Comparison of ENCODE assay signal across 1 fruit fly cellular context in genomic region chr3L:14665802-14666351, dm6.
TF ChIP-seq lines count a peak whose summit lies in the region.

No protein-coding gene starts in this region.

TF ChIP-seq in whole organism, embryonic, 481 proteins besides CTCF, POLR2A, EP300 and RAD21 (continued from another document and continues in another):
- TF ChIP-seq tgo (GFP tag; IDR thresholded peaks at IDR 0.05; lab: Robert Waterston, UW) (peak; percentile 85), CG2875 (GFP tag; optimal IDR thresholded peaks at IDR 0.05; lab: Kevin White, UChicago) (peak; percentile 83), ro (GFP tag; IDR thresholded peaks at IDR 0.05; lab: Robert Waterston, UW) (peak; percentile 48; the same call in 1 of the 2 replicates), CG16779 (GFP tag; IDR thresholded peaks at IDR 0.05; lab: Robert Waterston, UW) (0 out of 2 replicates have a peak, but pooled peaks have one; percentile 9), fru (optimal IDR thresholded peaks at IDR 0.05; lab: Kevin White, UChicago) (no peak), CG8359 (GFP tag; optimal IDR thresholded peaks at IDR 0.05; lab: Kevin White, UChicago; ENCODE audit: borderline replicate concordance) (peak; percentile 79), CG3995 (GFP tag; optimal IDR thresholded peaks at IDR 0.05; lab: Kevin White, UChicago) (peak; percentile 5), sisA (GFP tag; IDR thresholded peaks at IDR 0.05; lab: Robert Waterston, UW) (peak; percentile 82), Elba2 (GFP tag; optimal IDR thresholded peaks at IDR 0.05; lab: Kevin White, UChicago) (peak; percentile 23), pum (GFP tag; optimal IDR thresholded peaks at IDR 0.05; lab: Kevin White, UChicago) (peak; percentile 89), Dll (GFP tag; IDR thresholded peaks at IDR 0.05; lab: Robert Waterston, UW; ENCODE audit: partially characterized antibody) (no peak), CG7745 (tag; optimal IDR thresholded peaks at IDR 0.05; lab: Kevin White, UChicago) (peak; percentile 26), sna (GFP tag; IDR thresholded peaks at IDR 0.05; lab: Robert Waterston, UW; ENCODE audit: partially characterized antibody) (no peak), CG14710 (tag; optimal IDR thresholded peaks at IDR 0.05; lab: Kevin White, UChicago) (peak; percentile 89), CG1024 (GFP tag; IDR thresholded peaks at IDR 0.05; lab: Robert Waterston, UW) (peak; percentile 66), Xrp1 (GFP tag; IDR thresholded peaks at IDR 0.05; lab: Robert Waterston, UW) (peak; percentile 95), Hr51 (GFP tag; optimal IDR thresholded peaks at IDR 0.05; lab: Kevin White, UChicago) (peak; percentile 74 to 90), HLH3B (GFP tag; IDR thresholded peaks at IDR 0.05; lab: Robert Waterston, UW) (peak; percentile 89), Atf-2 (GFP tag; optimal IDR thresholded peaks at IDR 0.05; lab: Kevin White, UChicago) (peak; percentile 86), run (tag; optimal IDR thresholded peaks at IDR 0.05; lab: Kevin White, UChicago) (peak; percentile 84), Lim3 (GFP tag; IDR thresholded peaks at IDR 0.05; lab: Robert Waterston, UW) (no peak), CG10274 (GFP tag; optimal IDR thresholded peaks at IDR 0.05; lab: Kevin White, UChicago) (peak; percentile 70), CG15514 (GFP tag; optimal IDR thresholded peaks at IDR 0.05; lab: Kevin White, UChicago) (peak; percentile 77), D (optimal IDR thresholded peaks at IDR 0.05; lab: Kevin White, UChicago) (no peak), D (GFP tag; optimal IDR thresholded peaks at IDR 0.05; lab: Kevin White, UChicago) (peak; percentile 89), CG11085 (GFP tag; IDR thresholded peaks at IDR 0.05; lab: Robert Waterston, UW) (peak; percentile 58), Ravus (GFP tag; IDR thresholded peaks at IDR 0.05; lab: Robert Waterston, UW) (peak; percentile 35), CG7372 (GFP tag; IDR thresholded peaks at IDR 0.05; lab: Robert Waterston, UW) (peak; percentile 72), scrt (GFP tag; optimal IDR thresholded peaks at IDR 0.05; lab: Kevin White, UChicago) (peak; percentile 76), h (optimal IDR thresholded peaks at IDR 0.05; lab: Kevin White, UChicago) (no peak), kah (GFP tag; optimal IDR thresholded peaks at IDR 0.05; lab: Kevin White, UChicago) (peak; percentile 81), cato (GFP tag; optimal IDR thresholded peaks at IDR 0.05; lab: Kevin White, UChicago; ENCODE audit: borderline replicate concordance) (peak; percentile 78), hbn (GFP tag; IDR thresholded peaks at IDR 0.05; lab: Robert Waterston, UW; ENCODE audit: partially characterized antibody) (no peak), CG14860 (GFP tag; IDR thresholded peaks at IDR 0.05; lab: Robert Waterston, UW; ENCODE audit: partially characterized antibody) (no peak), CG30403 (GFP tag; optimal IDR thresholded peaks at IDR 0.05; lab: Kevin White, UChicago) (peak; percentile 87), kni (GFP tag; optimal IDR thresholded peaks at IDR 0.05; lab: Kevin White, UChicago) (peak; percentile 23), Atf6 (GFP tag; IDR thresholded peaks at IDR 0.05; lab: Robert Waterston, UW) (peak; percentile 90), CG12391 (tag; optimal IDR thresholded peaks at IDR 0.05; lab: Kevin White, UChicago) (peak; percentile 93), Hsf (GFP tag; optimal IDR thresholded peaks at IDR 0.05; lab: Kevin White, UChicago) (peak; percentile 91), CG1233 (GFP tag; optimal IDR thresholded peaks at IDR 0.05; lab: Kevin White, UChicago) (peak; percentile 61), wek (GFP tag; optimal IDR thresholded peaks at IDR 0.05; lab: Kevin White, UChicago) (peak; percentile 71), Dp (GFP tag; optimal IDR thresholded peaks at IDR 0.05; lab: Kevin White, UChicago) (no peak), Scr (GFP tag; IDR thresholded peaks at IDR 0.05; lab: Robert Waterston, UW; ENCODE audit: partially characterized antibody) (no peak), CG6689 (GFP tag; IDR thresholded peaks at IDR 0.05; lab: Robert Waterston, UW) (peak; percentile 87), CrebB (tag; optimal IDR thresholded peaks at IDR 0.05; lab: Kevin White, UChicago) (peak; percentile 83), CG30431 (GFP tag; optimal IDR thresholded peaks at IDR 0.05; lab: Kevin White, UChicago) (peak; percentile 82), Opbp (GFP tag; IDR thresholded peaks at IDR 0.05; lab: Robert Waterston, UW; ENCODE audit: partially characterized antibody) (no peak), CG16863 (GFP tag; optimal IDR thresholded peaks at IDR 0.05; lab: Kevin White, UChicago) (peak; percentile 88), lov (optimal IDR thresholded peaks at IDR 0.05; lab: Kevin White, UChicago) (no peak), lov (GFP tag; IDR thresholded peaks at IDR 0.05; lab: Robert Waterston, UW) (peak; percentile 88), disco-r (GFP tag; optimal IDR thresholded peaks at IDR 0.05; lab: Kevin White, UChicago) (peak; percentile 79), trem (tag; optimal IDR thresholded peaks at IDR 0.05; lab: Kevin White, UChicago) (peak; percentile 61), CG12104 (GFP tag; optimal IDR thresholded peaks at IDR 0.05; lab: Kevin White, UChicago) (peak; percentile 73), CG3065 (GFP tag; optimal IDR thresholded peaks at IDR 0.05; lab: Kevin White, UChicago) (peak; percentile 81), Six4 (GFP tag; optimal IDR thresholded peaks at IDR 0.05; lab: Kevin White, UChicago) (peak; percentile 88), CG9727 (GFP tag; optimal IDR thresholded peaks at IDR 0.05; lab: Kevin White, UChicago) (peak; percentile 93), sug (tag; optimal IDR thresholded peaks at IDR 0.05; lab: Kevin White, UChicago) (peak; percentile 74), sd (tag; optimal IDR thresholded peaks at IDR 0.05; lab: Kevin White, UChicago) (peak; percentile 64), br (optimal IDR thresholded peaks at IDR 0.05; lab: Kevin White, UChicago) (no peak), pfk (GFP tag; optimal IDR thresholded peaks at IDR 0.05; lab: Kevin White, UChicago) (no peak), her (GFP tag; optimal IDR thresholded peaks at IDR 0.05; lab: Kevin White, UChicago) (peak; percentile 79), CG8281 (tag; optimal IDR thresholded peaks at IDR 0.05; lab: Kevin White, UChicago) (peak; percentile 70), CG6175 (GFP tag; IDR thresholded peaks at IDR 0.05; lab: Robert Waterston, UW) (peak; percentile 69; the same call in 1 of the 3 replicates), BEAF-32 (GFP tag; optimal IDR thresholded peaks at IDR 0.05; lab: Kevin White, UChicago) (no peak), insv (GFP tag; optimal IDR thresholded peaks at IDR 0.05; lab: Kevin White, UChicago) (peak in 1 of 2 experiments; percentile 20), CG7839 (tag; optimal IDR thresholded peaks at IDR 0.05; lab: Kevin White, UChicago) (peak; percentile 93), CG4617 (GFP tag; optimal IDR thresholded peaks at IDR 0.05; lab: Kevin White, UChicago; ENCODE audit: borderline replicate concordance) (peak; percentile 65), CG32772 (GFP tag; IDR thresholded peaks at IDR 0.05; lab: Robert Waterston, UW) (peak; percentile 85), Poxn (GFP tag; IDR thresholded peaks at IDR 0.05; lab: Robert Waterston, UW) (0 out of 2 replicates have a peak, but pooled peaks have one; percentile 13), so (GFP tag; IDR thresholded peaks at IDR 0.05; lab: Robert Waterston, UW) (peak; percentile 85), C15 (GFP tag; IDR thresholded peaks at IDR 0.05; lab: Robert Waterston, UW) (0 out of 3 replicates have a peak, but pooled peaks have one; percentile 45), CoRest (tag; optimal IDR thresholded peaks at IDR 0.05; lab: Kevin White, UChicago) (peak; percentile 91), crp (GFP tag; optimal IDR thresholded peaks at IDR 0.05; lab: Kevin White, UChicago) (peak in 1 of 2 experiments; percentile 39), cg (GFP tag; optimal IDR thresholded peaks at IDR 0.05; lab: Kevin White, UChicago) (no peak), Drgx (GFP tag; IDR thresholded peaks at IDR 0.05; lab: Robert Waterston, UW) (peak; percentile 90), CG18262 (tag; optimal IDR thresholded peaks at IDR 0.05; lab: Kevin White, UChicago) (peak; percentile 92), Adf1 (GFP tag; IDR thresholded peaks at IDR 0.05; lab: Robert Waterston, UW) (no peak), Camta (GFP tag; optimal IDR thresholded peaks at IDR 0.05; lab: Kevin White, UChicago) (peak; percentile 85), CG4360 (GFP tag; IDR thresholded peaks at IDR 0.05; lab: Robert Waterston, UW) (0 out of 2 replicates have a peak, but pooled peaks have one; percentile 15), Oli (tag; optimal IDR thresholded peaks at IDR 0.05; lab: Kevin White, UChicago) (peak; percentile 92), Nf-YB (GFP tag; optimal IDR thresholded peaks at IDR 0.05; lab: Kevin White, UChicago) (peak; percentile 79), HmgD (GFP tag; optimal IDR thresholded peaks at IDR 0.05; lab: Kevin White, UChicago) (peak; percentile 76), CG14441 (GFP tag; IDR thresholded peaks at IDR 0.05; lab: Robert Waterston, UW) (peak; percentile 85), dpn (GFP tag; optimal IDR thresholded peaks at IDR 0.05; lab: Kevin White, UChicago) (peak; percentile 91 to 92), CG17612 (GFP tag; IDR thresholded peaks at IDR 0.05; lab: Robert Waterston, UW) (peak; percentile 47; the same call in 1 of the 2 replicates), NfI (GFP tag; optimal IDR thresholded peaks at IDR 0.05; lab: Kevin White, UChicago) (peak; percentile 86), CG13775 (GFP tag; optimal IDR thresholded peaks at IDR 0.05; lab: Kevin White, UChicago) (peak; percentile 83), ci (GFP tag; IDR thresholded peaks at IDR 0.05; lab: Robert Waterston, UW) (peak; percentile 95), Doc2 (GFP tag; IDR thresholded peaks at IDR 0.05; lab: Robert Waterston, UW) (0 out of 2 replicates have a peak, but pooled peaks have one; percentile 40), dimm (GFP tag; IDR thresholded peaks at IDR 0.05; lab: Robert Waterston, UW) (peak; percentile 71), CG18764 (GFP tag; optimal IDR thresholded peaks at IDR 0.05; lab: Kevin White, UChicago) (peak; percentile 81), jigr1 (GFP tag; IDR thresholded peaks at IDR 0.05; lab: Robert Waterston, UW) (peak; percentile 65; the same call in 1 of the 3 replicates), Vsx1 (GFP tag; optimal IDR thresholded peaks at IDR 0.05; lab: Kevin White, UChicago) (peak; percentile 75), Spps (tag; optimal IDR thresholded peaks at IDR 0.05; lab: Kevin White, UChicago) (peak; percentile 85), CG8478 (optimal IDR thresholded peaks at IDR 0.05; lab: Kevin White, UChicago) (no peak), CkIIα-i1 (GFP tag; IDR thresholded peaks at IDR 0.05; lab: Robert Waterston, UW) (no peak), CG4730 (GFP tag; IDR thresholded peaks at IDR 0.05; lab: Robert Waterston, UW) (peak; percentile 82), knrl (GFP tag; IDR thresholded peaks at IDR 0.05; lab: Robert Waterston, UW; ENCODE audit: partially characterized antibody) (no peak), p53 (GFP tag; optimal IDR thresholded peaks at IDR 0.05; lab: Kevin White, UChicago) (peak; percentile 51), chinmo (GFP tag; IDR thresholded peaks at IDR 0.05; lab: Robert Waterston, UW; ENCODE audit: partially characterized antibody) (no peak), CG34376 (GFP tag; optimal IDR thresholded peaks at IDR 0.05; lab: Kevin White, UChicago) (peak; percentile 60), Side (GFP tag; optimal IDR thresholded peaks at IDR 0.05; lab: Kevin White, UChicago) (peak; percentile 85), CG31441 (GFP tag; IDR thresholded peaks at IDR 0.05; lab: Robert Waterston, UW) (peak; percentile 93), Antp (GFP tag; optimal IDR thresholded peaks at IDR 0.05; lab: Kevin White, UChicago) (peak; percentile 84), zen (tag; optimal IDR thresholded peaks at IDR 0.05; lab: Kevin White, UChicago) (peak; percentile 74), CG12769 (tag; optimal IDR thresholded peaks at IDR 0.05; lab: Kevin White, UChicago) (peak; percentile 92), ham (GFP tag; IDR thresholded peaks at IDR 0.05; lab: Robert Waterston, UW) (no peak), gcm (GFP tag; optimal IDR thresholded peaks at IDR 0.05; lab: Kevin White, UChicago) (peak; percentile 88), vnd (GFP tag; IDR thresholded peaks at IDR 0.05; lab: Robert Waterston, UW; ENCODE audit: partially characterized antibody) (no peak), nau (GFP tag; optimal IDR thresholded peaks at IDR 0.05; lab: Kevin White, UChicago) (peak; percentile 79), nerfin-1 (tag; optimal IDR thresholded peaks at IDR 0.05; lab: Kevin White, UChicago) (peak; percentile 49), Dref (GFP tag; IDR thresholded peaks at IDR 0.05; lab: Robert Waterston, UW) (no peak), Hmx (GFP tag; optimal IDR thresholded peaks at IDR 0.05; lab: Kevin White, UChicago) (peak; percentile 64), CG31365 (tag; optimal IDR thresholded peaks at IDR 0.05; lab: Kevin White, UChicago) (peak; percentile 51), bsh (GFP tag; optimal IDR thresholded peaks at IDR 0.05; lab: Kevin White, UChicago) (peak; percentile 88 to 95), CG31388 (GFP tag; optimal IDR thresholded peaks at IDR 0.05; lab: Kevin White, UChicago) (peak; percentile 69), CG2116 (GFP tag; optimal IDR thresholded peaks at IDR 0.05; lab: Kevin White, UChicago) (peak; percentile 44), HLH54F (GFP tag; optimal IDR thresholded peaks at IDR 0.05; lab: Kevin White, UChicago) (peak; percentile 87), da (GFP tag; optimal IDR thresholded peaks at IDR 0.05; lab: Kevin White, UChicago) (peak; percentile 37), CG10979 (tag; optimal IDR thresholded peaks at IDR 0.05; lab: Kevin White, UChicago) (peak; percentile 83), trh (GFP tag; optimal IDR thresholded peaks at IDR 0.05; lab: Kevin White, UChicago) (peak; percentile 79), sens-2 (GFP tag; IDR thresholded peaks at IDR 0.05; lab: Robert Waterston, UW) (peak; percentile 83), zf30C (GFP tag; optimal IDR thresholded peaks at IDR 0.05; lab: Kevin White, UChicago) (peak; percentile 84), Mad (GFP tag; optimal IDR thresholded peaks at IDR 0.05; lab: Kevin White, UChicago) (peak; percentile 87), CG5953 (GFP tag; IDR thresholded peaks at IDR 0.05; lab: Robert Waterston, UW) (peak; percentile 57; the same call in 1 of the 2 replicates), CG8089 (GFP tag; optimal IDR thresholded peaks at IDR 0.05; lab: Kevin White, UChicago) (peak; percentile 88), gsb (GFP tag; IDR thresholded peaks at IDR 0.05; lab: Robert Waterston, UW) (peak; percentile 68; the same call in 1 of the 2 replicates), CG15696 (tag; optimal IDR thresholded peaks at IDR 0.05; lab: Kevin White, UChicago) (peak; percentile 88), CG8924 (tag; optimal IDR thresholded peaks at IDR 0.05; lab: Kevin White, UChicago) (peak; percentile 92)
